Worm (Caenorhabditis elegans): ENCODE measurements around the gene nspg-5.

Gene nspg-5

DNA sequence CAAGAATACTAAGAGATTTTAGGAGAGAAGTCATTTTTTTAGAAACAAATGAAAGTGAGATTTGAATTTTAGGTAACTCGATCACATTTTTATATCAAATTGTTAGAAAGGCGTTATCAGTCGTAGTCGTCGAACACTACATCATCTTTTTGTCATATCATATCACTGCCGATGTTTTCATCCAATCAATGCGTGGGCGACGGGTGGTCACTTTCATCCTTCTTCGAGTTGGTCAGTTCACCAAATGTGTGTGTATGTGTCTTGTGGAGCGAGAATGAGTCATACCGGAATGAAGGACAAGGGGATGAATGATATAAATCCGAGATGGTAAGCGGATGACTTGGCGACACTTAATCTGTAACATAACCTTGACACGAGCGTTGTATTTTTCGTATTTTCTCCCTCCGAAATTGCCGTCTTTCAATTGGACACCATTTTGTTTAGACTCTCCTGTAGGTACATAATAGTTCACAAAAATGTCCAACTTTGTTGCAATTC, 35.3 kb upstream of the nspg-5 start, which contains the start of the genes Y41G9A.10 and Y41G9A.5:
Gene Y41G9A.10, minus strand, starts transcription at position 51 of the 498 bp plus-strand sequence.
Gene Y41G9A.5, plus strand, starts transcription at position 160 of the 498 bp plus-strand sequence.
- TF ChIP-seq sea-1 (GFP tag; conservative IDR thresholded peaks at IDR 0.05) (no peak), B0310.2 (tag; optimal IDR thresholded peaks at IDR 0.05) (no peak), tra-4 (tag; optimal IDR thresholded peaks at IDR 0.05) (no peak), hmbx-1 (tag; optimal IDR thresholded peaks at IDR 0.05) (no peak), ceh-36 (tag; optimal IDR thresholded peaks at IDR 0.05) (no peak), aly-1 (tag; optimal IDR thresholded peaks at IDR 0.05) (no peak), hnd-1 (tag; optimal IDR thresholded peaks at IDR 0.05) (no peak), scrt-1 (GFP tag; IDR thresholded peaks at IDR 0.05) (no peak), F13C5.2 (tag; optimal IDR thresholded peaks at IDR 0.05) (no peak), ets-7 (tag; optimal IDR thresholded peaks at IDR 0.05) (no peak), flt-1 (GFP tag; IDR thresholded peaks at IDR 0.05) (no peak), ceh-13 (GFP tag; optimal IDR thresholded peaks at IDR 0.05) (no peak), tbx-37 (GFP tag; conservative IDR thresholded peaks at IDR 0.05) (no peak), pes-1 (GFP tag; IDR thresholded peaks at IDR 0.05) (no peak), hmg-4 (GFP tag; optimal IDR thresholded peaks at IDR 0.05) (no peak), ama-1 (optimal IDR thresholded peaks at IDR 0.05) (no peak)

DNA sequence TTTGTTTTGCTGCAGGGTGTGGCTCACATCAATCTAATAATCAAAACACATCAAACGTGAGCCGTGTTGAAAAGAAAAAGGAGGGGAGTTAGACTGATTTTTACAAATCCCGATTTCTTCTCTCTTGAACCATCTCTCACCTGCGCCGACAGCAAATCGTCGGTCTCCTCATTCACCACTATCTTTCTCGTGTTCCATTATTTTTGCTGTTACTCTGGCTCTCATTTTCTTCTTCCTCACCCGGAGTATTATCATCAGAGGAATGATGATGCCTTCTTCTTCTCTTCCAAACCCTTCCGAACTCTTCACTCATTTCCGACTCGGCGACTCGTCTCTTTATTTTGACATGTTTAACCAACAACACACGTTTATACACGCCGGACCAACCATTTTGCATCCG, 31.6 kb upstream of the nspg-5 start:
- TF ChIP-seq ets-7 (tag; optimal IDR thresholded peaks at IDR 0.05) (no peak), B0310.2 (tag; optimal IDR thresholded peaks at IDR 0.05) (no peak)

- TF ChIP-seq B0310.2 (tag; optimal IDR thresholded peaks at IDR 0.05) (no peak), scrt-1 (GFP tag; IDR thresholded peaks at IDR 0.05) (no peak), hmbx-1 (tag; optimal IDR thresholded peaks at IDR 0.05) (no peak), pes-1 (GFP tag; IDR thresholded peaks at IDR 0.05) (no peak), hnd-1 (tag; optimal IDR thresholded peaks at IDR 0.05) (no peak), sea-1 (GFP tag; conservative IDR thresholded peaks at IDR 0.05) (no peak)
Observed at ce11 chrX:2953522-2954032, 28.2 kb upstream of the nspg-5 start.

DNA sequence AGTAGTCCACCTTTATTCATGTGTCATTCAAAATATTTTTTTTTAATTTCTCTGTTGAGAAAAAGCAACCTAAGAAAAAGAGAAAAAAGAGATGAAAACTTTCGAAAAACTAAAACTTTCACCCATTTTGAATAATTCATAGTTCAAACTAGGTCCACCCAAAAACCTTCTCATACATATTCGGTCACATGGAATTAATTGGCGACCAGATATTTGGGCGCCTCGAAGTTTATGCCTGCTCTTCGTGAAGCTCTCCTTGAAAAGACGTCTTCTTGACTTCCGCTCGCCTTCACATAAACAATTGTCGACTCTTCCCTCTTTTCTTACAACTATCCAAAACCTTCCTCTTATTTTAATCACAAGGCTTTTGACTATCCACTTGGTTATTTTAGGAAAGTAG, 26.2 kb upstream of the nspg-5 start:
- TF ChIP-seq scrt-1 (GFP tag; IDR thresholded peaks at IDR 0.05), result no peak
- no peak for TF ChIP-seq tra-4 (tag; optimal IDR thresholded peaks at IDR 0.05)
- TF ChIP-seq ets-7 (tag; optimal IDR thresholded peaks at IDR 0.05), result no peak
- no peak for TF ChIP-seq flt-1 (GFP tag; IDR thresholded peaks at IDR 0.05)
- no peak for TF ChIP-seq aly-1 (tag; optimal IDR thresholded peaks at IDR 0.05)

DNA sequence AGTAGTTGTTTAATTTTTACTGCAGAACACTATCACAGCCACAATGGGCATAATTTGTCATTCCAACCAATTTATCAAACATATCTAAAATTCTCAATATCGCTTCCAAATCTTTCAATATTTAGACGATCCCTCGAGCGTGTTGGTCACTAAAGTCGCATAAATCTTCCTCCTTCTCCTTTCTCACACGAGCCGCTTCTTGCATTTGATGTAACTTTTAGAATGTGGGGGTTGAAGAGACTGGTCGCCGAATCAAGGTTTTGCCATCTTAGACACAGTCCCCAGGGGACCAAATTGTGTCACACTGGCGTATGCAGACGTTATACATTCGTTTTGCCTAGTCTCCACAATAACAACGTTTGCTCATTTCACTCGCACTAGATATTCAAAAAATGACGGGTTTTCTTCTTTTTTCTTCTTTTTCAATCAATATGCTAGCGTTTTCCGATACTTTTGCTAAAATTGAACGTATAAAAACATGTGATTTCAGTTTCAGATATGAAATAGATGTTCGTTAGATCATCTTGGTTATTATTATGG, 24.3 kb upstream of the nspg-5 start, which contains the start of gene gbb-1:
Gene gbb-1, plus strand, starts transcription at position 490 of the 540 bp plus-strand sequence.
- no peak for TF ChIP-seq hnd-1 (tag; optimal IDR thresholded peaks at IDR 0.05)
- TF ChIP-seq F13C5.2 (tag; optimal IDR thresholded peaks at IDR 0.05), result no peak
- TF ChIP-seq tbx-11 (GFP tag; IDR thresholded peaks at IDR 0.05), result no peak
- TF ChIP-seq scrt-1 (GFP tag; IDR thresholded peaks at IDR 0.05), result no peak
- TF ChIP-seq pes-1 (GFP tag; IDR thresholded peaks at IDR 0.05), result no peak
- no peak for TF ChIP-seq hmg-4 (GFP tag; optimal IDR thresholded peaks at IDR 0.05)
- TF ChIP-seq hmbx-1 (tag; optimal IDR thresholded peaks at IDR 0.05), result no peak
- TF ChIP-seq flt-1 (GFP tag; IDR thresholded peaks at IDR 0.05), result no peak
- TF ChIP-seq ceh-13 (GFP tag; optimal IDR thresholded peaks at IDR 0.05), result no peak
- no peak for TF ChIP-seq sea-1 (GFP tag; conservative IDR thresholded peaks at IDR 0.05)

ce11 chrX:2960703-2961102, 21.1 kb upstream of the nspg-5 start:
- TF ChIP-seq ceh-13 (GFP tag; optimal IDR thresholded peaks at IDR 0.05), result no peak
- TF ChIP-seq B0310.2 (tag; optimal IDR thresholded peaks at IDR 0.05), result no peak
- no peak for TF ChIP-seq hnd-1 (tag; optimal IDR thresholded peaks at IDR 0.05)
- TF ChIP-seq ets-7 (tag; optimal IDR thresholded peaks at IDR 0.05), result no peak
- no peak for TF ChIP-seq hmg-4 (GFP tag; optimal IDR thresholded peaks at IDR 0.05)
- TF ChIP-seq scrt-1 (GFP tag; IDR thresholded peaks at IDR 0.05), result no peak
- TF ChIP-seq tra-4 (tag; optimal IDR thresholded peaks at IDR 0.05), result no peak
- TF ChIP-seq sea-1 (GFP tag; conservative IDR thresholded peaks at IDR 0.05), result no peak
- TF ChIP-seq flt-1 (GFP tag; IDR thresholded peaks at IDR 0.05), result no peak
- TF ChIP-seq ceh-36 (tag; optimal IDR thresholded peaks at IDR 0.05), result no peak
- no peak for TF ChIP-seq tbx-37 (GFP tag; conservative IDR thresholded peaks at IDR 0.05)
- no peak for TF ChIP-seq aly-1 (tag; optimal IDR thresholded peaks at IDR 0.05)
- no peak for TF ChIP-seq pes-1 (GFP tag; IDR thresholded peaks at IDR 0.05)
- TF ChIP-seq hmbx-1 (tag; optimal IDR thresholded peaks at IDR 0.05), result no peak
- TF ChIP-seq tbx-11 (GFP tag; IDR thresholded peaks at IDR 0.05), result no peak
- no peak for TF ChIP-seq ama-1 (optimal IDR thresholded peaks at IDR 0.05)
- no peak for TF ChIP-seq F13C5.2 (tag; optimal IDR thresholded peaks at IDR 0.05)

ce11 chrX:2966252-2966651, 15.6 kb upstream of the nspg-5 start:
- TF ChIP-seq scrt-1 (GFP tag; IDR thresholded peaks at IDR 0.05) (no peak), hnd-1 (tag; optimal IDR thresholded peaks at IDR 0.05) (no peak), tra-4 (tag; optimal IDR thresholded peaks at IDR 0.05) (no peak), tbx-37 (GFP tag; conservative IDR thresholded peaks at IDR 0.05) (no peak), hmbx-1 (tag; optimal IDR thresholded peaks at IDR 0.05) (no peak), pes-1 (GFP tag; IDR thresholded peaks at IDR 0.05) (no peak), ama-1 (optimal IDR thresholded peaks at IDR 0.05) (no peak), ceh-13 (GFP tag; optimal IDR thresholded peaks at IDR 0.05) (no peak), flt-1 (GFP tag; IDR thresholded peaks at IDR 0.05) (no peak), ceh-36 (tag; optimal IDR thresholded peaks at IDR 0.05) (no peak), tbx-11 (GFP tag; IDR thresholded peaks at IDR 0.05) (no peak), B0310.2 (tag; optimal IDR thresholded peaks at IDR 0.05) (no peak), ets-7 (tag; optimal IDR thresholded peaks at IDR 0.05) (no peak)
